Fruit fly (Drosophila melanogaster): ENCODE measurements around the gene CG32264.

CG32264 gene

DNA sequence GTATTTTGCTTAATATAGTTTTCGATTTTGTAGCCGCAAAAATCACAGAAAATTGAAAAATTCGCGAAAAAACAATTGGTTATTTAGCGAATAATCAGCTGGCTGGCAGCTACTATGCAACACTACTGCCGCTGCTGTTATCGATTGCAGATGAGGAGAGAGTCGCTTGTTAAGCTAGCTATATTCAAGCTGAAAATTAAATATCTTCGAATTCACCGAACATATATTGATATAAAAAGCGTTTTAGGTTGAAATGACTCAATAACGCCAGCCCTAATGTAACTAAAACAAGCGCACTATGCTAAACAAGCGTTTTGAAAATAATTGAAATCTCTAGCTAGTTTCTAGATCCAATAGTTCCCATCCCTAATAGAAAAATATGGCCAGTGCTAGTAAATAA, at the start of gene CG32264, which contains the start of the genes ntc and IntS10:
Gene CG32264, minus strand, starts transcription at position 130 of the 400 bp plus-strand sequence.
Gene ntc, minus strand, starts transcription at position 130 of the 400 bp plus-strand sequence.
Gene IntS10, plus strand, starts transcription at position 381 of the 400 bp plus-strand sequence.
- TF ChIP-seq CG17801 (GFP tag; optimal IDR thresholded peaks at IDR 0.05; ENCODE audit: partially characterized antibody) = peak; percentile 63

DNA sequence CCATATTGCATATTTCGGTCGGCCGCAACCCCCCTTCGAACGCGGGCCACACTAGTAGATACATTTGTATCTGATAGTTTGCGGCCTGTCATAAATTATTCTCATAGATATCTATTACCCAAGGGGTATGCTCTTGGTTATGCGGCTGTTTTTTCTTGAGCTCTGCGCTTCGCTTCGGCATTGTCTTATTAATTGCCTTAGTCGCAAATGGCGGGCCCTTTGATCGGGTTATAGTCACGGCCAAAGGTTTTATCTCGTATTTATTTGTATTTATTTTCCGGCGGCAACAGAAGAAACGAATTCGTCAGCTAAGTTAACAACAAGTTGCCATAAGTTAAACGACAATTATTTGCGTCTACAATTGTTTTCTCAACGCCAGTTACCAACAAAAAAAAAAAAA, 49.7 kb upstream of the CG32264 start:
- TF ChIP-seq CG17801 (GFP tag; optimal IDR thresholded peaks at IDR 0.05; ENCODE audit: partially characterized antibody) = no peak

- no peak for TF ChIP-seq CG17801 (GFP tag; optimal IDR thresholded peaks at IDR 0.05; ENCODE audit: partially characterized antibody)
Measured at dm6 chr3L:3855194-3855980, 49.1 kb upstream of the CG32264 start.

DNA sequence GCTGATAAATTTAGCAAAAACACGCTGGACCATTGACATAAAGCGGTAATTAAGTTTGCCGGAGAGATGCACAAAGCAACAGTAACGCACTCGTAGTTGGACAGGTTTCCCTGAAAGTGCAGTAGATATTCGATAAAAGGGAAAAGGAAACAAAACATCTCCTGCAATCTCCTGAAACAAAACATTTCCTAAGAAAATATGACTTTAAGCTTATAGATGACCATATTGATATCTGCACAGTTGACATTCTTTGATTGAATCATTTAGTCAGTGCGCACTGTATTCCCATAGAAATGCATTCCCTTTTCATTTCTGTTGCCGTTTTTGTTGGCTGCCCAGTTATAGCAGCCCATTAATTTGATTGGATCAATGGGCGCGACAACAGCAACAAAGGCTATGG, 46.6 kb upstream of the CG32264 start:
- TF ChIP-seq CG17801 (GFP tag; optimal IDR thresholded peaks at IDR 0.05; ENCODE audit: partially characterized antibody) = no peak

DNA sequence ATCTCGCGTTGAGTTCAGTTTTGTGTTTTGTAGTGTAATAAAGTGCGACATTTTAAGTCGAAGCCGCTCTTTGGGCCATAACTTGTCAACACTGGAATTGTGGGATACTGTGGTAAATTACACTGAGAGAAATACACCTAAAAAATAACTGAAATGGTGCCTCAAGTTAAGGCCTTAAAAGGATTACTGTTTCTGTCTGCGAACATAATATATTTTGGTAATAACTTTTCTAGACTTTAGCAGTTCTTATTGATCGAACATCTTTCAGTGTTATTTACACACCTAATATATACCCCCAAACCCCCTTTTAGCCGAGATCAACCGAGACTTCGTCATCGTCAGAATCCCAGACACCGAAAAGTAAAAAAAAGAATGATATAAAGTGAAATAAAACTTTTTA, 45.6 kb upstream of the CG32264 start:
- TF ChIP-seq CG17801 (GFP tag; optimal IDR thresholded peaks at IDR 0.05; ENCODE audit: partially characterized antibody) = no peak

DNA sequence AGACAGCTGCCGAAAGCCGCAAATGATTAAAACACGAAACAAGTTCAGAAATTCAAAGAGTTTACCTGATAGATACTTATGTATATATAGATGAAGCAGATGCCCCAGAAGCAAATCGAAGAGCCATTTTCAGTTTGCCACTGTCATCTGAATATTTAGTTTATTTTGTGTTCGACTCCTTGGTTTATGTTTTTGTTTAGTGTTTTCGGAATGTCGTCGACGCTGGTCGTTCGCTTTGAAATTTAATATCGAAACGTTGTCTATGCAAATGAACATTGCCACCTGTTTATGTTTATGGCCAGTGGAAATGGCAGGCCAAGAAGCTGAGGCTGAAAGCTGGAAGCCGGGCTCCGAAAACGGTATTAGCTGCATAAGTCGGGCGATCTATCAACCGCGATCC, 44.8 kb upstream of the CG32264 start:
- no peak for TF ChIP-seq CG17801 (GFP tag; optimal IDR thresholded peaks at IDR 0.05; ENCODE audit: partially characterized antibody)

dm6 chr3L:3850477-3850876, 44.2 kb upstream of the CG32264 start:
- no peak for TF ChIP-seq CG17801 (GFP tag; optimal IDR thresholded peaks at IDR 0.05; ENCODE audit: partially characterized antibody)

DNA sequence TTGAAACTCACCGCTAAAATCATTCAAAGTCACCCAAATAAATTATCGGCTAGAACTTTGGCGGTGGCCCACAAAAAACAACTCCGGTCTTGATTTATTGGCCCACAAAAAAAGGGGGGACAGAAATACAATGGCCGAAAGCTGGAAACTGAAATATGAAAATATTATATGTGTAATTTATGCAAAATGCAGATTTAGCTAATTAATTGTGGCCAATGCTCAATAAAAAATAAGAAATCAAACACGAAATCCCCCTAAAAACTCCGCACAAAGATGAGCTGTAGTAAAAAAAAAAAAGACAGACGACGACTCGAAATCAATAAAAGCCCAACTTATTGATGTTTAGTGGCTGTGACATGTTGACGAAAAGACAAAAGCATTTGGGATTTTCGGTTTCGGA, 43.5 kb upstream of the CG32264 start:
- no peak for TF ChIP-seq CG17801 (GFP tag; optimal IDR thresholded peaks at IDR 0.05; ENCODE audit: partially characterized antibody)

DNA sequence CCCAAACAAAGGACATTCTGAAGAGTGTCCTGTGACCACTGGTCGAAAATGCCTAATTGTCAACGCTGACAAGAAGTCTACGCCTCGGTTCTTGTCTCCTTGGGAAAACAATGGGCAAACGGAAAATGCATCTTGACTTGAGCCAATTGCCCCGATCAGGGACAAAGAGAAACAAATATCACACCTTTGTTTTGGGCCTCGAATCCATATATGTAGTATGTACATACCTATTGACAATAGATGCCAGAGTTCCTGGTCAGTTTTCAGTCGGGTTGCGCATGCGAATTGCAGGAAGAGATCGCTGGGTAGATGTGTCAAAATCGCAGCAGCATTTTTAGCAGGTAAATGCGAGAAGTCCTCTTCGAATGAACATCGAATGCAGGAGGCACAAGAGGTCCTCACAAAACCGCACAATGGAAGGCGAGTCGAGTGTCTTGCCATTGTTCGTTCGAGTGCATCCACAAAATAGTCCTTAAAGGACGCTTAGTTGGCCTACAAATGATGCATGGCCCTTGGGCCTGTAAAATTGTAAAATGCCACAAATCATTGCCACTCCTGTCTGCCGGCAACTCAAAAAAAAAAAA, 42.5 kb upstream of the CG32264 start:
- no peak for TF ChIP-seq CG17801 (GFP tag; optimal IDR thresholded peaks at IDR 0.05; ENCODE audit: partially characterized antibody)

- TF ChIP-seq CG17801 (GFP tag; optimal IDR thresholded peaks at IDR 0.05; ENCODE audit: partially characterized antibody) = no peak
Measured at dm6 chr3L:3847810-3848326, 41.6 kb upstream of the CG32264 start.

- TF ChIP-seq CG17801 (GFP tag; optimal IDR thresholded peaks at IDR 0.05; ENCODE audit: partially characterized antibody) = no peak
Measured at dm6 chr3L:3845815-3846375, 39.6 kb upstream of the CG32264 start, which contains the start of gene Awh. TSS of gene Awh (plus strand) at chr3L:3846206.

dm6 chr3L:3842981-3843701, 36.9 kb upstream of the CG32264 start:
- no peak for TF ChIP-seq CG17801 (GFP tag; optimal IDR thresholded peaks at IDR 0.05; ENCODE audit: partially characterized antibody)

DNA sequence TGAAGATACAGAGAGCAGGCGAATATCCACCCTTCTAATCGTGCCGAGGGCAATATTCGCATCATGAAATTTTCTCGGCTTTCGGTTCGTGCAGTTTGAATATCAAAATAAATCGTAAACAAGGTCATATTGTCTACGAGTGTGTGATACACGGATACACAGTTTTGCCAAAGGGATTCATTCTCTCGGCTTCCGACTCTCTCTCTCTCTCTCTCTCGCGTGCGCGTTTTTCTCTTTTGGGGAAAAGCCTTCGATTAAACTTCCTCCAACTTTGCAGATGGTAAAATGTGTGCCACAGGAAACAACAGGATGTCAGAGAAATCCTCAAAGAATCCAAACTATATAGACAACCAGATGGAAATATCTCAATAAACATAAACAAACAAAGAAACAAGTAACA, 21.9 kb upstream of the CG32264 start:
- no peak for TF ChIP-seq CG17801 (GFP tag; optimal IDR thresholded peaks at IDR 0.05; ENCODE audit: partially characterized antibody)

dm6 chr3L:3826541-3826940, 20.3 kb upstream of the CG32264 start:
- TF ChIP-seq CG17801 (GFP tag; optimal IDR thresholded peaks at IDR 0.05; ENCODE audit: partially characterized antibody) = no peak

- no peak for TF ChIP-seq CG17801 (GFP tag; optimal IDR thresholded peaks at IDR 0.05; ENCODE audit: partially characterized antibody)
Measured at dm6 chr3L:3825884-3826283, 19.6 kb upstream of the CG32264 start.

Measured in ovary, adult (tissue).